Fruit fly (Drosophila melanogaster) whole organism, prepupa: ENCODE results near the gene lost.

Experiments used
- Blimp-1 ChIP-seq: fragments of 200-800 bp; sonication (Bioruptor generic); optimal IDR thresholded peaks from 3 replicates; lab custom pipeline; 2017; ENCODE audit warnings: missing biosample characterization, missing genetic modification characterization, mild to moderate bottlenecking, moderate library complexity, missing genetic modification reagents
- CG10631 ChIP-seq: fragments of 200-800 bp; sonication (Bioruptor generic); optimal IDR thresholded peaks from 2 replicates; lab custom pipeline; 2016; ENCODE audit warnings: missing biosample characterization, missing genetic modification characterization
- CG11294 ChIP-seq: fragments of 200-800 bp; sonication (Bioruptor generic); IDR thresholded peaks from 2 replicates; pipeline ENCODE4 v1.3.6; 2022; ENCODE audit warnings: missing biosample characterization, missing genetic modification characterization
- CG11762 ChIP-seq: fragments of 200-800 bp; sonication (Bioruptor generic); optimal IDR thresholded peaks from 3 replicates; lab custom pipeline; 2016; ENCODE audit warnings: missing biosample characterization, missing genetic modification characterization; ENCODE audit not compliant: insufficient read depth
- CG15336 ChIP-seq: fragments of 200-800 bp; sonication (Bioruptor generic); IDR thresholded peaks from 2 replicates; pipeline ENCODE4 v1.3.6; 2022; ENCODE audit warnings: missing biosample characterization, missing genetic modification characterization
- CG1621 ChIP-seq: fragments of 200-800 bp; sonication (Bioruptor generic); optimal IDR thresholded peaks from 3 replicates; lab custom pipeline; 2018; ENCODE audit warnings: missing biosample characterization, mild to moderate bottlenecking, missing genetic modification characterization
- CG16779 ChIP-seq: fragments of 200-800 bp; sonication (Bioruptor generic); optimal IDR thresholded peaks from 3 replicates; lab custom pipeline; 2017; ENCODE audit warnings: missing biosample characterization, mild to moderate bottlenecking, missing genetic modification characterization
- CG3032 ChIP-seq: fragments of 200-800 bp; optimal IDR thresholded peaks from 2 replicates; lab custom pipeline; 2019; ENCODE audit warnings: missing biosample characterization, mild to moderate bottlenecking, missing genetic modification characterization, moderate library complexity
- CG34406 ChIP-seq: fragments of 200-800 bp; sonication (Bioruptor generic); optimal IDR thresholded peaks from 3 replicates; lab custom pipeline; 2016; ENCODE audit warnings: missing biosample characterization, missing genetic modification characterization
- CG3919 ChIP-seq: fragments of 200-800 bp; sonication (Bioruptor generic); optimal IDR thresholded peaks from 3 replicates; lab custom pipeline; 2016; ENCODE audit warnings: missing biosample characterization, missing genetic modification characterization
- CG6163 ChIP-seq: fragments of 200-800 bp; sonication (Bioruptor generic); IDR thresholded peaks from 3 replicates; pipeline ENCODE4 v1.3.6; 2022; ENCODE audit warnings: missing biosample characterization, missing genetic modification characterization
- CG6792 ChIP-seq: fragments of 200-800 bp; sonication (Bioruptor generic); optimal IDR thresholded peaks from 3 replicates; lab custom pipeline; 2016; ENCODE audit warnings: missing biosample characterization, missing genetic modification characterization
- CG6854 ChIP-seq: fragments of 200-800 bp; sonication (Bioruptor generic); optimal IDR thresholded peaks from 2 replicates; lab custom pipeline; 2017; ENCODE audit warnings: missing biosample characterization, mild to moderate bottlenecking, missing genetic modification characterization
- CG7368 ChIP-seq: fragments of 200-800 bp; sonication (Bioruptor generic); optimal IDR thresholded peaks from 3 replicates; lab custom pipeline; 2016; ENCODE audit warnings: missing biosample characterization, missing genetic modification characterization
- CG8119 ChIP-seq: fragments of 200-800 bp; sonication (Bioruptor generic); IDR thresholded peaks from 3 replicates; pipeline ENCODE4 v1.3.6; 2022; ENCODE audit warnings: missing biosample characterization, missing genetic modification characterization
- CG8319 ChIP-seq: fragments of 200-800 bp; sonication (Bioruptor generic); optimal IDR thresholded peaks from 3 replicates; lab custom pipeline; 2016; ENCODE audit warnings: missing biosample characterization, missing genetic modification characterization
- CG9139 ChIP-seq: fragments of 200-800 bp; sonication (Bioruptor generic); optimal IDR thresholded peaks from 3 replicates; lab custom pipeline; 2017; ENCODE audit warnings: missing biosample characterization, mild to moderate bottlenecking, missing genetic modification characterization
- Eip75B ChIP-seq: fragments of 200-800 bp; sonication (Bioruptor generic); optimal IDR thresholded peaks from 3 replicates; lab custom pipeline; 2016; ENCODE audit warnings: missing biosample characterization, missing genetic modification characterization
- Eip93F ChIP-seq: fragments of 200-800 bp; sonication (Bioruptor generic); optimal IDR thresholded peaks from 2 replicates; lab custom pipeline; 2016; ENCODE audit warnings: missing biosample characterization, mild to moderate bottlenecking, missing genetic modification characterization
- Ets21C ChIP-seq: fragments of 200-800 bp; sonication (Bioruptor generic); optimal IDR thresholded peaks from 3 replicates; lab custom pipeline; 2016; ENCODE audit warnings: missing biosample characterization, missing genetic modification characterization
- Ets96B ChIP-seq: fragments of 200-800 bp; optimal IDR thresholded peaks from 2 replicates; lab custom pipeline; 2019; ENCODE audit warnings: missing biosample characterization, mild to moderate bottlenecking, missing genetic modification characterization, moderate library complexity
- Gug ChIP-seq: fragments of 200-800 bp; sonication (Bioruptor generic); IDR thresholded peaks from 2 replicates; pipeline ENCODE4 v1.3.6; 2022; ENCODE audit warnings: missing biosample characterization, missing genetic modification characterization
- Hr38 ChIP-seq: sonication (Bioruptor generic); optimal IDR thresholded peaks from 2 replicates; lab custom pipeline; 2016; ENCODE audit warnings: missing biosample characterization, missing genetic modification characterization
- Hr39 ChIP-seq: fragments of 200-800 bp; sonication (Bioruptor generic); optimal IDR thresholded peaks from 2 replicates; lab custom pipeline; 2016; ENCODE audit warnings: missing biosample characterization, missing genetic modification characterization
- Hr4 ChIP-seq: fragments of 200-800 bp; sonication (Bioruptor generic); optimal IDR thresholded peaks from 3 replicates; lab custom pipeline; 2016; ENCODE audit warnings: missing biosample characterization, missing genetic modification characterization
- Lpt ChIP-seq: fragments of 200-800 bp; sonication (Bioruptor generic); optimal IDR thresholded peaks from 3 replicates; lab custom pipeline; 2016; ENCODE audit warnings: missing biosample characterization, missing genetic modification characterization
- Met ChIP-seq: fragments of 200-800 bp; sonication (Bioruptor generic); optimal IDR thresholded peaks from 3 replicates; lab custom pipeline; 2016; ENCODE audit warnings: missing biosample characterization, missing genetic modification characterization
- OdsH ChIP-seq: fragments of 200-800 bp; sonication (Bioruptor generic); optimal IDR thresholded peaks from 3 replicates; lab custom pipeline; 2016; ENCODE audit warnings: missing biosample characterization, missing genetic modification characterization
- Sox102F ChIP-seq: fragments of 200-800 bp; sonication (Bioruptor generic); optimal IDR thresholded peaks from 2 replicates; lab custom pipeline; 2016; ENCODE audit warnings: missing biosample characterization, mild to moderate bottlenecking, missing genetic modification characterization
- Sox15 ChIP-seq: fragments of 200-800 bp; sonication (Bioruptor generic); optimal IDR thresholded peaks from 3 replicates; lab custom pipeline; 2016; ENCODE audit warnings: missing biosample characterization, missing genetic modification characterization
- achi ChIP-seq: fragments of 200-800 bp; sonication (Bioruptor generic); optimal IDR thresholded peaks from 3 replicates; lab custom pipeline; 2016; ENCODE audit warnings: missing biosample characterization, missing genetic modification characterization
- acj6 ChIP-seq: fragments of 200-800 bp; sonication (Bioruptor generic); optimal IDR thresholded peaks from 3 replicates; lab custom pipeline; 2016; ENCODE audit warnings: missing biosample characterization, missing genetic modification characterization
- dac ChIP-seq: fragments of 200-800 bp; sonication (Bioruptor generic); optimal IDR thresholded peaks from 2 replicates; lab custom pipeline; 2017; ENCODE audit warnings: missing biosample characterization, mild to moderate bottlenecking, missing genetic modification characterization
- dsx ChIP-seq: fragments of 200-800 bp; optimal IDR thresholded peaks from 3 replicates; lab custom pipeline; 2019; ENCODE audit warnings: missing biosample characterization, mild to moderate bottlenecking, missing genetic modification characterization, moderate library complexity; ENCODE audit not compliant: poor library complexity, severe bottlenecking
- eg ChIP-seq: fragments of 200-800 bp; sonication (Bioruptor generic); IDR thresholded peaks from 3 replicates; pipeline ENCODE4 v1.3.6; 2022; ENCODE audit warnings: missing biosample characterization, missing genetic modification characterization
- esn ChIP-seq: fragments of 200-800 bp; sonication (Bioruptor generic); optimal IDR thresholded peaks from 2 replicates; lab custom pipeline; 2016; ENCODE audit warnings: missing biosample characterization, mild to moderate bottlenecking, missing genetic modification characterization, moderate library complexity
- fd59A ChIP-seq: fragments of 200-800 bp; sonication (Bioruptor generic); optimal IDR thresholded peaks from 2 replicates; lab custom pipeline; 2017; ENCODE audit warnings: missing biosample characterization, mild to moderate bottlenecking, missing genetic modification characterization, missing genetic modification reagents
- fkh ChIP-seq: fragments of 200-800 bp; sonication (Bioruptor generic); optimal IDR thresholded peaks from 3 replicates; lab custom pipeline; 2017; ENCODE audit warnings: missing biosample characterization, mild to moderate bottlenecking, missing genetic modification characterization, moderate library complexity
- lz ChIP-seq: fragments of 200-800 bp; sonication (Bioruptor generic); optimal IDR thresholded peaks from 3 replicates; lab custom pipeline; 2016; ENCODE audit warnings: missing biosample characterization, missing genetic modification characterization
- net ChIP-seq: fragments of 200-800 bp; sonication (Bioruptor generic); optimal IDR thresholded peaks from 3 replicates; lab custom pipeline; 2016; ENCODE audit warnings: missing biosample characterization, missing genetic modification characterization
- salr ChIP-seq, 2 experiments: fragments of 200-800 bp; sonication (Bioruptor generic); optimal IDR thresholded peaks; 3 replicates each; lab custom pipeline; 2016 to 2018; ENCODE audit warnings: missing biosample characterization in 2 of 2, missing genetic modification characterization in 2 of 2, mild to moderate bottlenecking in 1 of 2
- spab ChIP-seq: fragments of 200-800 bp; sonication (Bioruptor generic); optimal IDR thresholded peaks from 2 replicates; lab custom pipeline; 2017; ENCODE audit warnings: missing biosample characterization, mild to moderate bottlenecking, missing genetic modification characterization, missing genetic modification reagents
- ss ChIP-seq, 2 experiments: fragments of 200-800 bp; sonication (Bioruptor generic); optimal IDR thresholded peaks; 2 replicates in 1 of 2; 3 replicates in 1 of 2; lab custom pipeline; 2017 to 2018; ENCODE audit warnings: mild to moderate bottlenecking in 2 of 2, missing biosample characterization in 2 of 2, missing genetic modification characterization in 2 of 2, moderate library complexity in 1 of 2
- svp ChIP-seq: fragments of 200-800 bp; sonication (Bioruptor generic); peaks from one replicate; lab custom pipeline; 2016; ENCODE audit warnings: missing biosample characterization, missing genetic modification characterization
- vri ChIP-seq: fragments of 200-800 bp; sonication (Bioruptor generic); optimal IDR thresholded peaks from 3 replicates; lab custom pipeline; 2016; ENCODE audit warnings: missing biosample characterization, mild to moderate bottlenecking, missing genetic modification characterization

Gene lost

DNA sequence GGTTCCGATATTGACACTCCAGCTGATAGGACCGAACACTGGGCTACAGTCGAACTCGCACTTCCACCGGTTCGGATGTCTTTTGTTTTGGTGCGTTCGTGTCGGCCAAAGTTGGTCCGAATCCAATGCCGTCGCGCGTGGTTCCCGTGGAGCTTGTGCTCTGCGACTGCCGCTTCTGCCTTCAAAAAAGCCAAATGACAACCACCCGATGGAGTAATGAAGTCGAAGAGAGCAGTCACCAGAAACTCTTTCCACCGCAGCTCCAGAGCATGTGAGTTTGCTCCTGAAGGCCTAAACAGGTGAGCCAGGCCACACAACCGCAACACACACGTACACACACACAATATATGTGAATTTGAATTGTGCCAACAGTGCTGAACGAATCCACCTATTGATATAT lies 8.8 kb upstream of the lost start, which contains the start of gene CG34112:
Gene CG34112, minus strand, starts transcription at position 143 of the 400 bp plus-strand sequence.
- peak; percentile 39; the same call in 1 of the 3 replicates for TF ChIP-seq CG8119 (GFP tag; lab: Robert Waterston, UW)
- TF ChIP-seq Sox15: no peak
- peak; percentile 38; the same call in 1 of the 2 replicates for TF ChIP-seq CG15336 (GFP tag; lab: Robert Waterston, UW)
- TF ChIP-seq spab: no peak
- TF ChIP-seq vri (GFP tag; lab: Kevin White, UChicago): peak; percentile 71
- TF ChIP-seq CG6163: 0 out of 3 replicates have a peak, but pooled peaks have one; percentile 15
- TF ChIP-seq achi (GFP tag; lab: Kevin White, UChicago): peak; percentile 6
- TF ChIP-seq Eip75B (GFP tag; lab: Kevin White, UChicago): no peak
- TF ChIP-seq CG6854 (GFP tag; lab: Kevin White, UChicago): peak; percentile 47
- no peak for TF ChIP-seq CG9139 (GFP tag; lab: Kevin White, UChicago)
- peak; percentile 31; the same call in 1 of the 3 replicates for TF ChIP-seq eg (GFP tag; lab: Robert Waterston, UW)

DNA sequence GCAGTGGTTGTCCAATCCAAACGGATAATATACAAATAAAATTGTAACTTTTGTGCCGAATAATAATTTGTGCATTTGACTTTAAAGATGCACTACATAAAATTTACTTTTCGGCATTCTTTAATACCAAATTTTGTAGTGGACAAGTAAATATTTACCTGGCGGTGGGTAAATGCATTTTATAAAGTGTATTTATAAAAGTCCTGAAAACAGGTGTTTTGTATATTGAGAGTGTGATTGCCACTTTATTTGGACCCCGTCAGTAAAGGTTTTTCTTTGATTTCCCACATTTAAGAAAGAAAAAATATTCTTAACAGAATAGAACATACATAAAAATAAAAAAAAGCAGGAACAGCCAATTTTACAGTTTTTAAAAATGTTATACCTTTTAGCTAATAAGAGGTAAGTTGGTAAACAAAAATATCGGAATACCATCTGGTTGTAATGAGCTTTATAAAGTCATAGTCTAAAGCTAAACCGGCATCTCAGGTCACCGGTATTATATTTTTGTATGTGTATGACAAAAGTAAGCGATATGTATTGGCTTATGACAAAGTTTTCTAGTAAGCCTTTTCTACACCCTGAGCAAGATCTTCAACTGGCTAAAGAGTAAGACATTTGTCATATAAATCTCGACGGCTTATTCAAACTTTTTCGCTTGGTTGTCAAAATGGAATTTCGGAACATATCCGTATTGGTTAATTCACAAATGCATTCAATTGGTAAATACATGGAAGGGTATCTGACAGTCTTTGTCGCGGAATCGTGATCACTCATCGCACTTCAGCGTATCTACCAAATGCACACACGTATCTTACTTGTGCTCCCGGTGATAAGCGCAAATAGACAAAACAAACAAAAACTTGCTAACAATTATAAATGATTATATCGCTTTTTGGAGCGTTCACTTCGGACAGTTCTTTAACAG lies 8.0 kb upstream of the lost start:
- TF ChIP-seq CG10631 (peak; percentile 85), eg (GFP tag; lab: Robert Waterston, UW) (peak; percentile 96), CG11762 (GFP tag; lab: Kevin White, UChicago) (peak; percentile 87), CG15336 (GFP tag; lab: Robert Waterston, UW) (peak; percentile 97), dsx (GFP tag; lab: Kevin White, UChicago) (peak; percentile 88), lz (GFP tag; lab: Kevin White, UChicago) (peak; percentile 94), net (GFP tag; lab: Kevin White, UChicago) (peak; percentile 94), fkh (GFP tag; lab: Kevin White, UChicago) (peak; percentile 89), Lpt (GFP tag; lab: Kevin White, UChicago) (peak; percentile 96), Sox102F (GFP tag; lab: Kevin White, UChicago) (peak; percentile 96), Hr38 (GFP tag; lab: Kevin White, UChicago) (no peak), Blimp-1 (GFP tag; lab: Kevin White, UChicago) (peak; percentile 61), CG8119 (GFP tag; lab: Robert Waterston, UW) (peak; percentile 97), CG6854 (GFP tag; lab: Kevin White, UChicago) (peak; percentile 88), CG11294 (GFP tag; lab: Robert Waterston, UW) (peak; percentile 92; the same call in 1 of the 2 replicates), fd59A (GFP tag; lab: Kevin White, UChicago) (peak; percentile 80), Ets21C (GFP tag; lab: Kevin White, UChicago) (peak; percentile 87), salr (GFP tag; optimal IDR thresholded peaks at IDR 0.05; lab: Kevin White, UChicago) (peak; percentile 86 to 89), CG1621 (tag; lab: Kevin White, UChicago) (peak; percentile 90), esn (GFP tag; lab: Kevin White, UChicago) (peak; percentile 96), achi (GFP tag; lab: Kevin White, UChicago) (peak; percentile 93), CG16779 (peak; percentile 88), Eip93F (GFP tag; lab: Kevin White, UChicago) (peak; percentile 93), vri (GFP tag; lab: Kevin White, UChicago) (peak; percentile 97), Hr39 (GFP tag; lab: Kevin White, UChicago) (peak; percentile 96), Met (peak; percentile 94), ss (GFP tag; optimal IDR thresholded peaks at IDR 0.05; lab: Kevin White, UChicago) (peak; percentile 68 to 76), Ets96B (tag; lab: Kevin White, UChicago) (peak; percentile 87), CG7368 (GFP tag; lab: Kevin White, UChicago) (peak; percentile 92), Hr4 (GFP tag; lab: Kevin White, UChicago) (peak; percentile 97), acj6 (GFP tag; lab: Kevin White, UChicago) (peak; percentile 94), CG6792 (GFP tag; lab: Kevin White, UChicago) (peak; percentile 93), CG34406 (GFP tag; lab: Kevin White, UChicago) (peak; percentile 94), OdsH (GFP tag; lab: Kevin White, UChicago) (peak; percentile 95), CG3919 (GFP tag; lab: Kevin White, UChicago) (peak; percentile 96), svp (GFP tag; lab: Kevin White, UChicago) (peak; percentile 98), CG9139 (GFP tag; lab: Kevin White, UChicago) (peak; percentile 52), CG3032 (peak; percentile 86), dac (GFP tag; lab: Kevin White, UChicago) (peak; percentile 95), Gug (GFP tag; lab: Robert Waterston, UW) (peak; percentile 93), Sox15 (peak; percentile 88), CG8319 (peak; percentile 83)
